Fruit fly (Drosophila melanogaster): ENCODE measurements around the gene Ripalpha.

Ripalpha gene

dm6 chr2L:10180182-10180779, 20.5 kb downstream of the Ripalpha start, which contains the start of gene CG44153:
TSS of gene CG44153 (minus strand) at chr2L:10180256.
- TF ChIP-seq CG17801 (GFP tag; optimal IDR thresholded peaks at IDR 0.05; ENCODE audit: partially characterized antibody), result no peak

- no peak for TF ChIP-seq CG17801 (GFP tag; optimal IDR thresholded peaks at IDR 0.05; ENCODE audit: partially characterized antibody)
Measured at dm6 chr2L:10172402-10172801, 28.4 kb downstream of the Ripalpha start, which contains the start of gene CG13137. TSS of gene CG13137 (plus strand) at chr2L:10172702.

dm6 chr2L:10154395-10154794, 46.4 kb downstream of the Ripalpha start:
- TF ChIP-seq CG17801 (GFP tag; optimal IDR thresholded peaks at IDR 0.05; ENCODE audit: partially characterized antibody), result no peak
